Worm (Caenorhabditis elegans): Measurements from ENCODE around the gene F57E7.2.
A peak's percentile ranks its signal among the peaks of the same experiment; 100 is the strongest.
"Not testable (repeated sequence)": the region's sequence is repeated elsewhere in the genome, so short reads cannot be mapped to it uniquely, and the experiment has no call there.

F57E7.2 gene

DNA sequence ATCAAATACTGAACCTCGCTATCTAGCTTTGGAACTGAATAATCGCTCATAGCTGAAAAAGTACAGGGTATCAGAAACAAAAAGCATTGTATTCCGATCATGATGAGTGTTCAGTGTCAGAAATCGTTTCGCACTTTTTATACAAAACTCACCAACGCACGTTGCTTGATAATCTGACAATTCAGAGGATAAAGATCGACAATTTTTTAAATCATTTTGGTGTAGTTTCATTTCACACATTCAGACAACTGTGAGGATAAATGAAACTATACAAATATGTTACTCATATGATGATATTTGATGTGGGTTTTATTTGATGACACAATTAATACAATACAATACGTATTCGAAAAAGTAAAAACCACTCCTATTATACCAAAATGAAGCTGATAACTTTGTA lies at the start of gene F57E7.2:
Gene F57E7.2 (minus strand): TSS at position 101 of the 400 bp plus-strand sequence.
- TF ChIP-seq nhr-84 (tag; optimal IDR thresholded peaks at IDR 0.05) (no peak), unc-62 (GFP tag; optimal IDR thresholded peaks at IDR 0.05) (no peak), pag-3 (tag; optimal IDR thresholded peaks at IDR 0.05; ENCODE audit: borderline replicate concordance, insufficient read depth) (no peak), unc-130 (tag; optimal IDR thresholded peaks at IDR 0.05) (no peak), ceh-88 (GFP tag; IDR thresholded peaks at IDR 0.05) (no peak)

DNA sequence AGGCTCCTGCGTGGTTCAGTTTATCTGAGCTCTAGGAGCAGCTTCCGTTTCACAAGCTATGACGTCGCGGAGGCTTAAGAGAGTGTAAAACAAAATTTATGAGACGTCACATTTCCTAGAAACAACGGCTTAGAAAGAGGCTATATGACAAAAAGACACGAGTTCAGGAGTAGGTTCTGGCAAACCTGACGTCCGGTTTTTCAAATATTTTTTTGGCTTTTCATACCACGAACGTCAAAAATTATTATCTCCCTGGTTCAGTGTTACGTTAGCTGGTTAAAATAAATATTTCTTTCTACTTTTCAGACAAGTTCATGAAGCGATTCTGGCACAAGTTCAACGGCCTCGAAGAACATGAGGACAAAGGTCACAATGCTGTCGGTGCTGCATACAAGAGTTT lies 44.9 kb upstream of the F57E7.2 start, which contains the start of gene F36D3.16:
Gene F36D3.16 (plus strand): TSS at position 301 of the 400 bp plus-strand sequence.
- TF ChIP-seq nhr-85 (tag), result no peak
- no peak for TF ChIP-seq isw-1 (GFP tag; IDR thresholded peaks at IDR 0.05)
- no peak for TF ChIP-seq xbp-1 (tag; optimal IDR thresholded peaks at IDR 0.05)
- no peak for TF ChIP-seq fkh-4 (tag; optimal IDR thresholded peaks at IDR 0.05; ENCODE audit: borderline replicate concordance)
- TF ChIP-seq snu-23 (GFP tag; optimal IDR thresholded peaks at IDR 0.05), result no peak
- no peak for TF ChIP-seq blmp-1 (tag; optimal IDR thresholded peaks at IDR 0.05)
- TF ChIP-seq efl-1 (optimal IDR thresholded peaks at IDR 0.05), result no peak
- no peak for TF ChIP-seq efl-1 (GFP tag; optimal IDR thresholded peaks at IDR 0.05 in 1 of 2)
- TF ChIP-seq lsy-2 (tag; optimal IDR thresholded peaks at IDR 0.05), result no peak
- TF ChIP-seq lin-14 (GFP tag; optimal IDR thresholded peaks at IDR 0.05), result no peak
- no peak for TF ChIP-seq unc-30 (tag; optimal IDR thresholded peaks at IDR 0.05)
- no peak for TF ChIP-seq nhr-20 (tag; optimal IDR thresholded peaks at IDR 0.05)
- TF ChIP-seq F16B12.6 (tag; optimal IDR thresholded peaks at IDR 0.05), result no peak
- no peak for TF ChIP-seq fkh-8 (tag; optimal IDR thresholded peaks at IDR 0.05)

DNA sequence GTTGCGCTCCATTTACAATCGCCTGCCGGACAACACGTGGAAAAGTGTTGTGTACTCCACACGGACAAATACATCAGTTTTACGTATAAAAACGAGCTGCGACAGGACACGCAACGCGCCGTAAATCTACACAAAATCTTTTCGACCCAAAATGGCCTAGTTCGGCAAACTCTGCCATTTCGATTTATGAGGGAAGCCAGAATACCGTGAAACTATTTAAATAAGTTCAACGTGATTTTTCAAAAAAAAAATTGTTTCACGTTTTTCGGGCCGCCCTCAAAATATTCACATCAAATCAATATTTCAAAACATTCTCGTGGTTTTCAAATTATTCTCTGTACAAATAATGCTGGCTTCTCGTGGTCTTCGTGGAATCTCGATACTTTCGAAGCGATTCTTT lies 43.9 kb upstream of the F57E7.2 start, which contains the start of gene F36D3.8:
Gene F36D3.8 (plus strand): TSS at position 301 of the 400 bp plus-strand sequence.
- TF ChIP-seq efl-1 (optimal IDR thresholded peaks at IDR 0.05) (no peak), efl-1 (GFP tag; optimal IDR thresholded peaks at IDR 0.05 in 1 of 2) (peak in 1 of 2 experiments; percentile 85), nhr-47 (tag; optimal IDR thresholded peaks at IDR 0.05) (no peak)

DNA sequence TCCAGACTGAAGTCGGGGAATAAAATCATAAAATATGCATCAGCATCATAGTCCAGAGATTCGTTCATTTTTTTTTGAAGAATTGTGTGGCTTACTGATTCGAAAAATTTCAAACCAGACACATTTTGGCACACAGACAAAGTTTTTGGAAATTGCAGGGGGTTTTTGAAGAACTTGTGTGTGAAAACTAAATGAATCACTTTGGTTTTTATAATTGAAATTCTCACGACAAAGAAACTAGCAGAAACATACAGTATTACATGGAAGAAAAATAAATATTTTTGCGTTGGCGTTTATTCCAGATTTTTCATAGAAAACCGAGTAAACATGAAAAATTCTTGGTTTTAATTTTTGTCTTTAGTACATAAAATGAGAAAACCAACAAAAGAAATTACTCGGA lies 39.3 kb upstream of the F57E7.2 start, which contains the start of gene srw-34:
Gene srw-34 (minus strand): TSS at position 101 of the 400 bp plus-strand sequence.
- TF ChIP-seq irx-1 (tag; optimal IDR thresholded peaks at IDR 0.05), result no peak
- no peak for TF ChIP-seq vab-15 (tag; optimal IDR thresholded peaks at IDR 0.05)

DNA sequence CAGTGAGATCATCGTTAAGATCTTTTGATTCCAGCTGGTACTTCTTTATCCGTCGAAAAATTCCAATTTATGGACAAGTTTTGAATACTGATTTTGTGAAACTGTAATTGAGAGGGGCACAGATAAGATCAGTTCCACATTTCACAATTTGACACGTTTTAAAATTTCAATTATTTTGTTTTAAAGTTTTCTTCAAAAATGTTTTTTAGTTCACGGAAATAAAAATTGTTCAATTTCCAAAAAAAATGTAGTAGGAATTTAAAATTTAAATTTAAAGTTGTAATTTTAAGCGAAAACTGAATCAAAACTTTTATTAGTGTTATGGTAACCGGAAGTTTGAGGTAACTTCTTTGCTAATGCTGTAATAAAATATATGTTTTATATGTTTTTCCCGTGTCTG lies 34.7 kb upstream of the F57E7.2 start, which contains the start of gene F36D3.4:
Gene F36D3.4 (minus strand): TSS at position 101 of the 400 bp plus-strand sequence.
- no peak for TF ChIP-seq skn-1 (tag; optimal IDR thresholded peaks at IDR 0.05)
- TF ChIP-seq nhr-90 (tag; optimal IDR thresholded peaks at IDR 0.05; ENCODE audit: poor library complexity), result no peak
- no peak for TF ChIP-seq fos-1 (tag; optimal IDR thresholded peaks at IDR 0.05)
- no peak for TF ChIP-seq elt-2 (tag; optimal IDR thresholded peaks at IDR 0.05)
- no peak for TF ChIP-seq jun-1 (tag; optimal IDR thresholded peaks at IDR 0.05)
- TF ChIP-seq irx-1 (tag; optimal IDR thresholded peaks at IDR 0.05), result no peak
- no peak for TF ChIP-seq pag-3 (tag; optimal IDR thresholded peaks at IDR 0.05; ENCODE audit: borderline replicate concordance, insufficient read depth)
- TF ChIP-seq xbp-1 (tag; optimal IDR thresholded peaks at IDR 0.05), result no peak
- no peak for TF ChIP-seq isw-1 (GFP tag; IDR thresholded peaks at IDR 0.05)
- no peak for TF ChIP-seq unc-30 (tag; optimal IDR thresholded peaks at IDR 0.05)
- no peak for TF ChIP-seq C16A3.4 (tag; optimal IDR thresholded peaks at IDR 0.05)
- no peak for TF ChIP-seq sox-4 (tag; optimal IDR thresholded peaks at IDR 0.05)
- TF ChIP-seq efl-1 (optimal IDR thresholded peaks at IDR 0.05), result no peak
- no peak for TF ChIP-seq efl-1 (GFP tag; optimal IDR thresholded peaks at IDR 0.05 in 1 of 2)
- no peak for TF ChIP-seq pqm-1 (tag; optimal IDR thresholded peaks at IDR 0.05)
- no peak for TF ChIP-seq dsc-1 (tag; optimal IDR thresholded peaks at IDR 0.05)
- TF ChIP-seq aha-1 (tag; optimal IDR thresholded peaks at IDR 0.05), result no peak
- no peak for TF ChIP-seq alr-1 (tag; optimal IDR thresholded peaks at IDR 0.05; ENCODE audit: borderline replicate concordance)

DNA sequence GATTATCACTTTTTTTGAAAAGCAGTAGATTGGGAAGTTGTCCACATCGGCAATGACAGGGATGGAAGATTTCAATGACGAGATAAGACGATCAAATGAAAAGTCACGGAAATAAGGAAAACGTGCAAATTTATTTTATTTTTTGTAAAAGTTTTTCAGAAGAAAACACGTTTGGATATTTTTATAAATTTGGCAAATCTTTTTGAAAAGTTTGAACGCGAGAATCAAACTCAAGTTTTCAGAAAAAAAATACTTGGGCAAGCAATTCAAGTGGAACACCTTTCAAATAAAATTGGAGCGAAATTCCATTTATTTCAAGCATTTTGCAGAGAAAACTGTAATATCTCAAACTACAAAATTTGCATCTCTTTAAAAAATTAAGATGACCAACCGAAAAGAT lies 32.2 kb upstream of the F57E7.2 start, which contains the start of gene F36D3.5:
Gene F36D3.5 (minus strand): TSS at position 101 of the 400 bp plus-strand sequence.
- not testable (repeated sequence) for TF ChIP-seq tlp-1, mef-2, pqm-1 (tag; optimal IDR thresholded peaks at IDR 0.05)

Measured in whole organism, L1 larva.